Worm (Caenorhabditis elegans) whole organism, young adult: ENCODE data around the gene T07C4.3.

ENCODE experiments used
- B0019.2 ChIP-seq: fragments of 200-800 bp; sonication (Bioruptor generic); conservative IDR thresholded peaks from 2 replicates; pipeline ENCODE4 v1.3.6; 2022; ENCODE audit warnings: missing genetic modification reagents, missing genetic modification characterization, missing compliant biosample characterization
- B0035.1 ChIP-seq: sonication (generic microtip); optimal IDR thresholded peaks from 2 replicates; lab custom pipeline; 2016; ENCODE audit warnings: missing genetic modification characterization, mild to moderate bottlenecking, missing compliant biosample characterization, missing genotype, missing genetic modification reagents
- F23B12.7 ChIP-seq: sonication (generic microtip); optimal IDR thresholded peaks from 2 replicates; lab custom pipeline; 2017; ENCODE audit warnings: missing genetic modification characterization, mild to moderate bottlenecking, missing compliant biosample characterization, antibody characterized with exemption, moderate library complexity; ENCODE audit not compliant: insufficient read depth
- F37B4.10 ChIP-seq: fragments of 200-800 bp; sonication (Bioruptor generic); IDR thresholded peaks from 2 replicates; pipeline ENCODE4 v1.3.6; 2022; ENCODE audit warnings: missing genetic modification characterization, missing compliant biosample characterization
- F39B2.1 ChIP-seq: fragments of 200-800 bp; sonication (Bioruptor generic); IDR thresholded peaks from 2 replicates; pipeline ENCODE4 v1.3.6; 2022; ENCODE audit warnings: missing genetic modification reagents, missing genetic modification characterization, missing compliant biosample characterization
- F49E8.2 ChIP-seq: sonication (generic microtip); optimal IDR thresholded peaks from 3 replicates; lab custom pipeline; 2017; ENCODE audit warnings: missing genetic modification characterization, mild to moderate bottlenecking, missing compliant biosample characterization, antibody characterized with exemption, moderate library complexity; ENCODE audit not compliant: insufficient read depth
- F55B11.4 ChIP-seq: sonication (generic microtip); optimal IDR thresholded peaks from 2 replicates; lab custom pipeline; 2016; ENCODE audit warnings: missing compliant biosample characterization, missing genetic modification characterization, borderline replicate concordance; ENCODE audit not compliant: insufficient read depth
- F57A8.1 ChIP-seq: fragments of 200-800 bp; sonication (Bioruptor generic); optimal IDR thresholded peaks from 2 replicates; lab custom pipeline; 2018; ENCODE audit warnings: mild to moderate bottlenecking, missing genetic modification characterization, moderate library complexity, missing compliant biosample characterization
- F57C9.4 ChIP-seq: sonication (generic microtip); optimal IDR thresholded peaks from 2 replicates; lab custom pipeline; 2017; ENCODE audit warnings: mild to moderate bottlenecking, missing genetic modification characterization, missing compliant biosample characterization
- K11D2.4 ChIP-seq: fragments of 200-800 bp; sonication (Bioruptor generic); IDR thresholded peaks from 2 replicates; pipeline ENCODE4 v1.3.6; 2022; ENCODE audit warnings: missing genetic modification reagents, missing genetic modification characterization, missing compliant biosample characterization
- K12H6.12 ChIP-seq: fragments of 200-800 bp; sonication (Bioruptor generic); optimal IDR thresholded peaks from 2 replicates; lab custom pipeline; 2018; ENCODE audit warnings: mild to moderate bottlenecking, missing genetic modification characterization, missing compliant biosample characterization
- T07F8.4 ChIP-seq: sonication (generic microtip); optimal IDR thresholded peaks from 2 replicates; lab custom pipeline; 2016; ENCODE audit warnings: mild to moderate bottlenecking, missing genetic modification characterization, moderate library complexity, missing compliant biosample characterization
- ama-1 ChIP-seq, 3 experiments: fragments of 150-350 bp in 1 of 3; sonication (generic microtip) in 2 of 3; optimal IDR thresholded peaks; 2 replicates each; lab custom pipeline; 2014 to 2018; ENCODE audit warnings: missing biosample characterization in 2 of 3, missing genetic modification characterization in 2 of 3, missing genetic modification reagents in 2 of 3
- aptf-2 ChIP-seq: fragments of 200-800 bp; sonication (Bioruptor generic); conservative IDR thresholded peaks from 2 replicates; pipeline ENCODE4 v1.3.6; 2022; ENCODE audit warnings: missing genetic modification reagents, missing genetic modification characterization, missing compliant biosample characterization
- bed-1 ChIP-seq: fragments of 200-800 bp; sonication (Bioruptor generic); IDR thresholded peaks from 2 replicates; pipeline ENCODE4 v1.3.6; 2022; ENCODE audit warnings: missing genetic modification reagents, missing genetic modification characterization, missing compliant biosample characterization
- ccch-3 ChIP-seq: fragments of 200-800 bp; sonication (Bioruptor generic); optimal IDR thresholded peaks from 2 replicates; lab custom pipeline; 2018; ENCODE audit warnings: mild to moderate bottlenecking, missing genetic modification characterization, missing compliant biosample characterization
- cebp-2 ChIP-seq: fragments of 200-800 bp; sonication (Bioruptor generic); IDR thresholded peaks from 2 replicates; pipeline ENCODE4 v1.3.6; 2022; ENCODE audit warnings: missing genetic modification characterization, missing compliant biosample characterization
- ceh-27 ChIP-seq: fragments of 200-800 bp; sonication (Bioruptor generic); optimal IDR thresholded peaks from 2 replicates; lab custom pipeline; 2018; ENCODE audit warnings: mild to moderate bottlenecking, missing genetic modification characterization, moderate library complexity, missing compliant biosample characterization
- ceh-91 ChIP-seq: fragments of 200-800 bp; sonication (Bioruptor generic); IDR thresholded peaks from 2 replicates; pipeline ENCODE4 v1.3.6; 2022; ENCODE audit warnings: missing genetic modification reagents, missing genetic modification characterization, missing compliant biosample characterization
- dox-1 ChIP-seq: fragments of 200-800 bp; sonication (Bioruptor generic); IDR thresholded peaks from 2 replicates; pipeline ENCODE4 v1.3.6; 2022; ENCODE audit warnings: missing genetic modification reagents, missing genetic modification characterization, missing compliant biosample characterization
- egl-18 ChIP-seq: fragments of 200-800 bp; sonication (Bioruptor generic); IDR thresholded peaks from 2 replicates; pipeline ENCODE4 v1.3.6; 2022; ENCODE audit warnings: missing genetic modification reagents, missing genetic modification characterization, missing compliant biosample characterization
- egl-44 ChIP-seq: fragments of 200-800 bp; sonication (Bioruptor generic); IDR thresholded peaks from 2 replicates; pipeline ENCODE4 v1.3.6; 2022; ENCODE audit warnings: missing genetic modification reagents, missing genetic modification characterization, missing compliant biosample characterization
- egrh-3 ChIP-seq: fragments of 200-800 bp; sonication (Bioruptor generic); IDR thresholded peaks from 2 replicates; pipeline ENCODE4 v1.3.6; 2022; ENCODE audit warnings: missing genetic modification reagents, missing genetic modification characterization, missing compliant biosample characterization
- him-1 ChIP-seq: sonication (generic microtip); optimal IDR thresholded peaks from 2 replicates; lab custom pipeline; 2016; ENCODE audit warnings: missing genotype, missing genetic modification reagents, missing genetic modification characterization, missing compliant biosample characterization
- lag-1 ChIP-seq: fragments of 200-800 bp; sonication (Bioruptor generic); IDR thresholded peaks from 2 replicates; pipeline ENCODE4 v1.3.6; 2022; ENCODE audit warnings: missing genetic modification reagents, missing genetic modification characterization, missing compliant biosample characterization
- let-526 ChIP-seq: fragments of 200-800 bp; sonication (Bioruptor generic); IDR thresholded peaks from 2 replicates; pipeline ENCODE4 v1.3.6; 2022; ENCODE audit warnings: missing genetic modification reagents, missing genetic modification characterization, missing compliant biosample characterization
- let-607 ChIP-seq, 2 experiments: fragments of 200-800 bp in 1 of 2; sonication (Bioruptor generic) in 1 of 2; sonication (generic microtip) in 1 of 2; optimal IDR thresholded peaks; 2 replicates each; lab custom pipeline; 2016 to 2018; ENCODE audit warnings: mild to moderate bottlenecking in 2 of 2, missing compliant biosample characterization in 2 of 2, missing genetic modification characterization in 2 of 2, moderate library complexity in 2 of 2, missing genotype in 1 of 2
- lin-26 ChIP-seq: fragments of 200-800 bp; sonication (Bioruptor generic); IDR thresholded peaks from 2 replicates; pipeline ENCODE4 v1.3.6; 2022; ENCODE audit warnings: missing genetic modification reagents, missing genetic modification characterization, missing compliant biosample characterization
- lsl-1 ChIP-seq: fragments of 200-800 bp; sonication (Bioruptor generic); optimal IDR thresholded peaks from 2 replicates; lab custom pipeline; 2018; ENCODE audit warnings: mild to moderate bottlenecking, missing genetic modification characterization, moderate library complexity, missing compliant biosample characterization
- madf-10 ChIP-seq: sonication (generic microtip); optimal IDR thresholded peaks from 2 replicates; lab custom pipeline; 2016; ENCODE audit warnings: mild to moderate bottlenecking, missing genetic modification characterization, missing compliant biosample characterization
- mes-4 ChIP-seq: sonication (generic microtip); optimal IDR thresholded peaks from 2 replicates; lab custom pipeline; 2016; ENCODE audit warnings: missing genotype, missing genetic modification characterization, missing compliant biosample characterization
- mxl-1 ChIP-seq: sonication (generic microtip); optimal IDR thresholded peaks from 2 replicates; lab custom pipeline; 2016; ENCODE audit warnings: missing genetic modification characterization, missing compliant biosample characterization
- nfyb-1 ChIP-seq: fragments of 200-800 bp; sonication (Bioruptor generic); IDR thresholded peaks from 2 replicates; pipeline ENCODE4 v1.3.6; 2022; ENCODE audit warnings: missing genetic modification reagents, missing genetic modification characterization, missing compliant biosample characterization
- nhr-179 ChIP-seq: sonication (generic microtip); optimal IDR thresholded peaks from 2 replicates; lab custom pipeline; 2016; ENCODE audit warnings: mild to moderate bottlenecking, missing genetic modification characterization, missing compliant biosample characterization
- nhr-80 ChIP-seq: sonication (generic microtip); optimal IDR thresholded peaks from 2 replicates; lab custom pipeline; 2016; ENCODE audit warnings: missing genetic modification characterization, missing compliant biosample characterization
- pbrm-1 ChIP-seq: fragments of 200-800 bp; sonication (Bioruptor generic); IDR thresholded peaks from 2 replicates; pipeline ENCODE4 v1.3.6; 2022; ENCODE audit warnings: missing genetic modification reagents, missing genetic modification characterization, missing compliant biosample characterization
- rcor-1 ChIP-seq: fragments of 200-800 bp; sonication (Bioruptor generic); IDR thresholded peaks from 2 replicates; pipeline ENCODE4 v1.3.6; 2022; ENCODE audit warnings: missing genetic modification reagents, missing genetic modification characterization, missing compliant biosample characterization
- rec-8 ChIP-seq, 2 experiments: sonication (generic microtip); optimal IDR thresholded peaks; 2 replicates each; lab custom pipeline; 2016; ENCODE audit warnings: mild to moderate bottlenecking in 2 of 2, missing genetic modification characterization in 2 of 2, missing genetic modification reagents in 2 of 2, missing genotype in 2 of 2, missing biosample characterization in 1 of 2, missing compliant biosample characterization in 1 of 2, moderate library complexity in 1 of 2
- repo-1 ChIP-seq: sonication (generic microtip); optimal IDR thresholded peaks from 2 replicates; lab custom pipeline; 2017; ENCODE audit warnings: mild to moderate bottlenecking, missing genetic modification characterization, missing compliant biosample characterization
- snpc-1.1 ChIP-seq: sonication (generic microtip); optimal IDR thresholded peaks from 2 replicates; lab custom pipeline; 2017; ENCODE audit warnings: missing genetic modification characterization, mild to moderate bottlenecking, missing compliant biosample characterization, antibody characterized with exemption, moderate library complexity, missing genotype, missing genetic modification reagents; ENCODE audit not compliant: insufficient read depth
- snpc-3.4 ChIP-seq: sonication (generic microtip); optimal IDR thresholded peaks from 2 replicates; lab custom pipeline; 2017; ENCODE audit warnings: missing genetic modification characterization, mild to moderate bottlenecking, missing compliant biosample characterization, antibody characterized with exemption, moderate library complexity, missing genotype, missing genetic modification reagents
- tbp1 ChIP-seq: fragments of 200-800 bp; sonication (Bioruptor generic); optimal IDR thresholded peaks from 2 replicates; lab custom pipeline; 2018; ENCODE audit warnings: mild to moderate bottlenecking, missing genetic modification characterization, missing compliant biosample characterization
- unc-130 ChIP-seq: sonication (generic microtip); optimal IDR thresholded peaks from 2 replicates; lab custom pipeline; 2016; ENCODE audit warnings: missing genetic modification reagents, missing genetic modification characterization, missing compliant biosample characterization
- ztf-22 ChIP-seq: fragments of 200-800 bp; sonication (Bioruptor generic); optimal IDR thresholded peaks from 2 replicates; lab custom pipeline; 2018; ENCODE audit warnings: mild to moderate bottlenecking, missing genetic modification characterization, moderate library complexity, missing compliant biosample characterization
- ztf-25 ChIP-seq: fragments of 200-800 bp; sonication (Bioruptor generic); IDR thresholded peaks from 2 replicates; pipeline ENCODE4 v1.3.6; 2022; ENCODE audit warnings: missing genetic modification reagents, missing genetic modification characterization, missing compliant biosample characterization
- ztf-3 ChIP-seq: fragments of 200-800 bp; sonication (Bioruptor generic); optimal IDR thresholded peaks from 2 replicates; lab custom pipeline; 2018; ENCODE audit warnings: mild to moderate bottlenecking, missing genetic modification characterization, missing compliant biosample characterization
- ztf-6 ChIP-seq: fragments of 200-800 bp; sonication (Bioruptor generic); IDR thresholded peaks from 2 replicates; pipeline ENCODE4 v1.3.6; 2022; ENCODE audit warnings: missing genetic modification reagents, missing genetic modification characterization, missing compliant biosample characterization

Gene T07C4.3

ce11 chrIII:10333961-10334542 lies 17.9 kb upstream of the T07C4.3 start, which contains the start of the genes jmjd-4 and mev-1 (continued):
- peak; percentile 86 for TF ChIP-seq pbrm-1 (GFP tag; lab: Robert Waterston, UW)
- TF ChIP-seq dox-1 = peak; percentile 94
- no peak for TF ChIP-seq mes-4 (tag; lab: Kevin White, UChicago)
- peak; percentile 84 for TF ChIP-seq nfyb-1
- no peak for TF ChIP-seq B0035.1
- no peak for TF ChIP-seq lag-1 (GFP tag; lab: Robert Waterston, UW)
- TF ChIP-seq ztf-25 = no peak
- peak; percentile 58 for TF ChIP-seq ztf-22 (GFP tag; lab: Kevin White, UChicago)
- peak; percentile 3 for TF ChIP-seq madf-10 (tag; lab: Kevin White, UChicago)
- no peak for TF ChIP-seq ccch-3
- TF ChIP-seq F23B12.7 = peak; percentile 58
- TF ChIP-seq rec-8 (tag; optimal IDR thresholded peaks at IDR 0.05; lab: Kevin White, UChicago) = no peak
- TF ChIP-seq K11D2.4 (GFP tag; lab: Robert Waterston, UW) = peak; percentile 90
- TF ChIP-seq bed-1 = no peak
- TF ChIP-seq rcor-1 = peak; percentile 81
- no peak for TF ChIP-seq snpc-1.1 (tag; lab: Kevin White, UChicago)
- TF ChIP-seq snpc-3.4 (tag; lab: Kevin White, UChicago) = peak; percentile 63
- peak; percentile 55 for TF ChIP-seq K12H6.12 (tag; lab: Kevin White, UChicago)
- TF ChIP-seq egl-18 (GFP tag; lab: Robert Waterston, UW) = no peak
- TF ChIP-seq unc-130 = no peak
- no peak for TF ChIP-seq let-526 (GFP tag; lab: Robert Waterston, UW)
- TF ChIP-seq aptf-2 (GFP tag; lab: Robert Waterston, UW) = no peak
- peak; percentile 61 for TF ChIP-seq ceh-27 (GFP tag; lab: Kevin White, UChicago)
- no peak for TF ChIP-seq F55B11.4 (tag; lab: Kevin White, UChicago)
- TF ChIP-seq nhr-80 (tag; lab: Kevin White, UChicago) = peak; percentile 84
- no peak for TF ChIP-seq ama-1 (optimal IDR thresholded peaks at IDR 0.05; lab: Kevin White, UChicago)
- no peak for TF ChIP-seq ama-1 (GFP tag; optimal IDR thresholded peaks at IDR 0.05; lab: Kevin White, UChicago)
- no peak for TF ChIP-seq ztf-6 (GFP tag; lab: Robert Waterston, UW)
- TF ChIP-seq ztf-3 = no peak
- TF ChIP-seq T07F8.4 (tag; lab: Kevin White, UChicago) = no peak
- TF ChIP-seq F39B2.1 = no peak
- no peak for TF ChIP-seq egrh-3
- TF ChIP-seq mxl-1 (tag; lab: Kevin White, UChicago) = no peak
- no peak for TF ChIP-seq cebp-2 (GFP tag; lab: Robert Waterston, UW)
- TF ChIP-seq him-1 = no peak
- TF ChIP-seq F57A8.1 = no peak
- no peak for TF ChIP-seq B0019.2
- TF ChIP-seq repo-1 = peak; percentile 77
- TF ChIP-seq tbp1 (GFP tag; lab: Kevin White, UChicago) = peak; percentile 66
- no peak for TF ChIP-seq nhr-179 (tag; lab: Kevin White, UChicago)
- TF ChIP-seq F37B4.10 = 0 out of 2 replicates have a peak, but pooled peaks have one; percentile 8
- peak; percentile 58 to 75 for TF ChIP-seq let-607 (tag; optimal IDR thresholded peaks at IDR 0.05; lab: Kevin White, UChicago)
- TF ChIP-seq lin-26 (GFP tag; lab: Robert Waterston, UW) = 0 out of 2 replicates have a peak, but pooled peaks have one; percentile 13
- peak; percentile 81 for TF ChIP-seq lsl-1 (GFP tag; lab: Kevin White, UChicago)
- peak; percentile 53 for TF ChIP-seq ceh-91 (GFP tag; lab: Robert Waterston, UW)
- TF ChIP-seq F57C9.4 = no peak
- TF ChIP-seq egl-44 = peak; percentile 66; the same call in 1 of the 2 replicates
- no peak for TF ChIP-seq F49E8.2
